Fruit fly (Drosophila melanogaster): ENCODE measurements around the gene CG10237.

- TF ChIP-seq B-H1 (GFP tag; IDR thresholded peaks at IDR 0.05): no peak
- TF ChIP-seq Hr39 (optimal IDR thresholded peaks at IDR 0.05): no peak
- TF ChIP-seq NFAT (GFP tag; IDR thresholded peaks at IDR 0.05): no peak
- no peak for TF ChIP-seq pzg (GFP tag; optimal IDR thresholded peaks at IDR 0.05)
- no peak for TF ChIP-seq NC2β (GFP tag; optimal IDR thresholded peaks at IDR 0.05)
- TF ChIP-seq zen (tag; optimal IDR thresholded peaks at IDR 0.05): no peak
- TF ChIP-seq Bgb (GFP tag; IDR thresholded peaks at IDR 0.05; ENCODE audit: partially characterized antibody): no peak
- no peak for TF ChIP-seq CG18262 (tag; optimal IDR thresholded peaks at IDR 0.05)
Observed at dm6 chr2L:19438685-19439597, 3.6 kb downstream of the CG10237 start.
